Fruit fly (Drosophila melanogaster): ENCODE measurements around the gene Skel.

The Skel gene

DNA sequence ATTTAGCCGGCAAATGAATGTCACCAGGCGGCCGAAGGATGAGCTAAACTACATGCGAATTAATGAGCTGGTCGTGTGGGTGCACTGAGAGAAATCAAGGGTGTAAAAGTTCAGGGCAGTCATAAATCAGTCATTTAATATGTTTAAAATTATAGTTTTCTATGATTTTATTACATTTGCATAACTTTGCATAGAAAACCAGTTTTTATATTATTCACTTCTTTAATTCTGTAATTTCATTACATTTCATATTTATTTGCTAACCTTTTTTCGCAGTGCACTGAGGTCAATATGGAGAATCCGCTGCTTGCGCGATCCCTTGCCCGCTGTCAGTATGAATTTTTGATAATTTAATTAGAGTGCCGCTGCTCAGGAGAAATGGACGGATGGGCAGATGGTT lies 45.5 kb upstream of the Skel start (continued):
- TF ChIP-seq Rx (GFP tag; IDR thresholded peaks at IDR 0.05), result no peak
- no peak for TF ChIP-seq CG17186 (GFP tag; optimal IDR thresholded peaks at IDR 0.05)
- peak; percentile 68; the same call in 2 of the 3 replicates for TF ChIP-seq zfh1 (GFP tag; IDR thresholded peaks at IDR 0.05)
- peak; percentile 12 for TF ChIP-seq Mad (GFP tag; optimal IDR thresholded peaks at IDR 0.05)
- peak; percentile 21 for TF ChIP-seq CG8290 (GFP tag; optimal IDR thresholded peaks at IDR 0.05)
- no peak for TF ChIP-seq CG8290 (tag; optimal IDR thresholded peaks at IDR 0.05)
- TF ChIP-seq CTCF (GFP tag; optimal IDR thresholded peaks at IDR 0.05), result no peak
- TF ChIP-seq pfk (GFP tag; optimal IDR thresholded peaks at IDR 0.05), result no peak
- no peak for TF ChIP-seq Jarid2 (GFP tag; optimal IDR thresholded peaks at IDR 0.05)
- peak; percentile 37 for TF ChIP-seq CG2202 (tag; optimal IDR thresholded peaks at IDR 0.05)
- no peak for TF ChIP-seq CG12071 (GFP tag; optimal IDR thresholded peaks at IDR 0.05)
- peak; percentile 33 for TF ChIP-seq CG5245 (GFP tag; optimal IDR thresholded peaks at IDR 0.05)
- TF ChIP-seq CoRest (tag; optimal IDR thresholded peaks at IDR 0.05), result peak; percentile 42
- no peak for TF ChIP-seq ash1 (GFP tag; optimal IDR thresholded peaks at IDR 0.05)
- no peak for TF ChIP-seq MBD-R2 (GFP tag; IDR thresholded peaks at IDR 0.05)
- TF ChIP-seq Nf-YA (GFP tag; IDR thresholded peaks at IDR 0.05), result no peak
- no peak for TF ChIP-seq CG12104 (GFP tag; optimal IDR thresholded peaks at IDR 0.05)
- TF ChIP-seq CG4282 (GFP tag; optimal IDR thresholded peaks at IDR 0.05), result no peak
- TF ChIP-seq Xrp1 (GFP tag; IDR thresholded peaks at IDR 0.05), result peak; percentile 75; the same call in 1 of the 2 replicates
- TF ChIP-seq CG4360 (GFP tag; IDR thresholded peaks at IDR 0.05), result no peak
- TF ChIP-seq CG30431 (GFP tag; optimal IDR thresholded peaks at IDR 0.05), result peak; percentile 3
- peak; percentile 7 for TF ChIP-seq CG17385 (GFP tag; optimal IDR thresholded peaks at IDR 0.05)
- TF ChIP-seq prd (optimal IDR thresholded peaks at IDR 0.05), result no peak
- peak; percentile 87 for TF ChIP-seq prd (GFP tag; IDR thresholded peaks at IDR 0.05)
- no peak for TF ChIP-seq Dp (GFP tag; optimal IDR thresholded peaks at IDR 0.05)
- no peak for TF ChIP-seq Drgx (GFP tag; IDR thresholded peaks at IDR 0.05)
- TF ChIP-seq Ravus (GFP tag; IDR thresholded peaks at IDR 0.05), result no peak
- peak; percentile 51 for TF ChIP-seq Sox102F (GFP tag; optimal IDR thresholded peaks at IDR 0.05)
- no peak for TF ChIP-seq Fer3 (tag; optimal IDR thresholded peaks at IDR 0.05)
- no peak for TF ChIP-seq otp (GFP tag; IDR thresholded peaks at IDR 0.05)
- TF ChIP-seq dimm (GFP tag; IDR thresholded peaks at IDR 0.05), result no peak
- TF ChIP-seq run (tag; optimal IDR thresholded peaks at IDR 0.05), result no peak
- no peak for TF ChIP-seq Sin3A (optimal IDR thresholded peaks at IDR 0.05)
- no peak for TF ChIP-seq CG13123 (GFP tag; optimal IDR thresholded peaks at IDR 0.05)
- no peak for TF ChIP-seq Max (GFP tag; optimal IDR thresholded peaks at IDR 0.05)
- no peak for TF ChIP-seq rib (GFP tag; IDR thresholded peaks at IDR 0.05)
- no peak for TF ChIP-seq toy (GFP tag; IDR thresholded peaks at IDR 0.05)
- peak; percentile 56 for TF ChIP-seq CG7839 (tag; optimal IDR thresholded peaks at IDR 0.05)
- TF ChIP-seq CG18619 (GFP tag; optimal IDR thresholded peaks at IDR 0.05), result no peak
- no peak for TF ChIP-seq pho (GFP tag; optimal IDR thresholded peaks at IDR 0.05)
- TF ChIP-seq NC2β (GFP tag; optimal IDR thresholded peaks at IDR 0.05), result peak; percentile 18
- no peak for TF ChIP-seq CG1647 (GFP tag; optimal IDR thresholded peaks at IDR 0.05)
- TF ChIP-seq cas (GFP tag; IDR thresholded peaks at IDR 0.05), result no peak
- TF ChIP-seq CG1832 (GFP tag; optimal IDR thresholded peaks at IDR 0.05), result no peak
- TF ChIP-seq CG18011 (GFP tag; optimal IDR thresholded peaks at IDR 0.05), result no peak
- TF ChIP-seq CG8388 (GFP tag; optimal IDR thresholded peaks at IDR 0.05), result peak; percentile 26
- peak; percentile 54; the same call in 1 of the 2 replicates for TF ChIP-seq CG17328 (GFP tag; IDR thresholded peaks at IDR 0.05)
- peak; percentile 37 for TF ChIP-seq Spps (tag; optimal IDR thresholded peaks at IDR 0.05)
- peak; percentile 39 for TF ChIP-seq CG8924 (tag; optimal IDR thresholded peaks at IDR 0.05)
- no peak for TF ChIP-seq al (GFP tag; IDR thresholded peaks at IDR 0.05)
- TF ChIP-seq insv (GFP tag; optimal IDR thresholded peaks at IDR 0.05), result no peak
- TF ChIP-seq Fer1 (GFP tag; optimal IDR thresholded peaks at IDR 0.05), result no peak
- no peak for TF ChIP-seq E2f2 (GFP tag; IDR thresholded peaks at IDR 0.05)
- 0 out of 2 replicates have a peak, but pooled peaks have one; percentile 25 for TF ChIP-seq ssp (GFP tag; IDR thresholded peaks at IDR 0.05)

Data from whole organism, embryonic.